Worm (Caenorhabditis elegans): Measurements from ENCODE around the gene npp-9.

- TF ChIP-seq klf-2 (GFP tag; conservative IDR thresholded peaks at IDR 0.05) (no peak), med-1 (GFP tag; optimal IDR thresholded peaks at IDR 0.05; ENCODE audit: insufficient read depth) (no peak), T22C8.4 (GFP tag; IDR thresholded peaks at IDR 0.05) (no peak), ztf-29 (GFP tag; IDR thresholded peaks at IDR 0.05) (no peak), ztf-23 (GFP tag; IDR thresholded peaks at IDR 0.05) (no peak), tab-1 (GFP tag; IDR thresholded peaks at IDR 0.05) (no peak), ref-1 (GFP tag; conservative IDR thresholded peaks at IDR 0.05) (no peak), flt-1 (GFP tag; IDR thresholded peaks at IDR 0.05) (no peak)
These were observed 3.8 kb downstream of the npp-9 start for ce11 chrIII:3400444-3400843.
